Fruit fly (Drosophila melanogaster) whole organism, embryonic: Measurements from ENCODE around the gene Tcs6.

Source experiments
- CG10267 ChIP-seq: fragments of 200-800 bp; sonication (Bioruptor generic); optimal IDR thresholded peaks from 2 replicates; lab custom pipeline; 2018; ENCODE audit warnings: missing biosample characterization, mild to moderate bottlenecking, missing genetic modification characterization, moderate library complexity
- CG11085 ChIP-seq: fragments of 200-800 bp; sonication (Bioruptor generic); IDR thresholded peaks from 2 replicates; pipeline ENCODE4 v1.3.6; 2022; ENCODE audit warnings: missing biosample characterization, missing genetic modification characterization
- CG13894 ChIP-seq: fragments of 200-800 bp; sonication (Bioruptor generic); optimal IDR thresholded peaks from 3 replicates; lab custom pipeline; 2018; ENCODE audit warnings: missing biosample characterization, mild to moderate bottlenecking, missing genetic modification characterization, moderate library complexity
- CG14014 ChIP-seq: fragments of 200-800 bp; sonication (Bioruptor generic); IDR thresholded peaks from 2 replicates; pipeline ENCODE4 v1.3.6; 2022; ENCODE audit warnings: missing biosample characterization, missing genetic modification characterization
- CG15479 ChIP-seq: fragments of 200-800 bp; sonication (Bioruptor generic); optimal IDR thresholded peaks from 3 replicates; lab custom pipeline; 2019; ENCODE audit warnings: missing biosample characterization, mild to moderate bottlenecking, missing genetic modification characterization, moderate library complexity
- CG2712 ChIP-seq: fragments of 200-800 bp; optimal IDR thresholded peaks from 3 replicates; lab custom pipeline; 2019; ENCODE audit warnings: missing biosample characterization, mild to moderate bottlenecking, missing genetic modification characterization, moderate library complexity
- CG2889 ChIP-seq: fragments of 200-800 bp; sonication (Bioruptor generic); IDR thresholded peaks from 3 replicates; pipeline ENCODE4 v1.3.6; 2022; ENCODE audit warnings: missing biosample characterization, missing genetic modification characterization
- CG3163 ChIP-seq: fragments of 200-800 bp; sonication (Bioruptor generic); optimal IDR thresholded peaks from 3 replicates; lab custom pipeline; 2016; ENCODE audit warnings: missing biosample characterization, missing genetic modification characterization
- CG33213 ChIP-seq: fragments of 200-800 bp; sonication (Bioruptor generic); optimal IDR thresholded peaks from 3 replicates; lab custom pipeline; 2016; ENCODE audit warnings: missing biosample characterization, missing genetic modification characterization
- CG3847 ChIP-seq: fragments of 200-800 bp; sonication (Bioruptor generic); IDR thresholded peaks from 2 replicates; pipeline ENCODE4 v1.3.6; 2022; ENCODE audit warnings: missing biosample characterization, missing genetic modification characterization
- CG42726 ChIP-seq: fragments of 200-800 bp; sonication (Bioruptor generic); IDR thresholded peaks from 2 replicates; pipeline ENCODE4 v1.3.6; 2022; ENCODE audit warnings: missing biosample characterization, missing genetic modification characterization; ENCODE audit not compliant: partially characterized antibody
- CG4707 ChIP-seq: fragments of 200-800 bp; sonication (Bioruptor generic); optimal IDR thresholded peaks from 2 replicates; lab custom pipeline; 2018; ENCODE audit warnings: missing biosample characterization, mild to moderate bottlenecking, missing genetic modification characterization, moderate library complexity
- CG6683 ChIP-seq: fragments of 200-800 bp; sonication (Bioruptor generic); optimal IDR thresholded peaks from 2 replicates; lab custom pipeline; 2017; ENCODE audit warnings: missing biosample characterization, mild to moderate bottlenecking, missing genetic modification characterization, missing genetic modification reagents
- CG7839 ChIP-seq: fragments of 200-800 bp; sonication (Bioruptor generic); optimal IDR thresholded peaks from 3 replicates; lab custom pipeline; 2018; ENCODE audit warnings: missing biosample characterization, mild to moderate bottlenecking, missing genetic modification characterization, moderate library complexity
- CG8924 ChIP-seq: fragments of 200-800 bp; optimal IDR thresholded peaks from 3 replicates; lab custom pipeline; 2019; ENCODE audit warnings: missing biosample characterization, mild to moderate bottlenecking, missing genetic modification characterization, moderate library complexity
- Deaf1 ChIP-seq: fragments of 200-800 bp; optimal IDR thresholded peaks from 3 replicates; lab custom pipeline; 2019; ENCODE audit warnings: missing biosample characterization, mild to moderate bottlenecking, missing genetic modification characterization, moderate library complexity
- Fer2 ChIP-seq: fragments of 200-800 bp; sonication (Bioruptor generic); optimal IDR thresholded peaks from 2 replicates; lab custom pipeline; 2018; ENCODE audit warnings: missing biosample characterization, mild to moderate bottlenecking, missing genetic modification characterization, moderate library complexity
- GATAe ChIP-seq: fragments of 200-800 bp; sonication (Bioruptor generic); conservative IDR thresholded peaks from 2 replicates; pipeline ENCODE4 v1.3.6; 2022; ENCODE audit warnings: missing biosample characterization, missing genetic modification characterization
- Gsc ChIP-seq: fragments of 200-800 bp; sonication (Bioruptor generic); IDR thresholded peaks from 2 replicates; pipeline ENCODE4 v1.3.6; 2022; ENCODE audit warnings: missing biosample characterization, missing genetic modification characterization
- NK7.1 ChIP-seq: fragments of 200-800 bp; sonication (Bioruptor generic); optimal IDR thresholded peaks from 3 replicates; lab custom pipeline; 2016; ENCODE audit warnings: missing biosample characterization, missing genetic modification characterization
- Opbp ChIP-seq: fragments of 200-800 bp; sonication (Bioruptor generic); IDR thresholded peaks from 3 replicates; pipeline ENCODE4 v1.3.6; 2022; ENCODE audit warnings: missing biosample characterization, missing genetic modification characterization; ENCODE audit not compliant: partially characterized antibody
- Rfx ChIP-seq: fragments of 200-800 bp; sonication (Bioruptor generic); IDR thresholded peaks from 2 replicates; pipeline ENCODE4 v1.3.6; 2022; ENCODE audit warnings: missing biosample characterization, missing genetic modification characterization
- Scr ChIP-seq: fragments of 200-800 bp; sonication (Bioruptor generic); IDR thresholded peaks from 2 replicates; pipeline ENCODE4 v1.3.6; 2022; ENCODE audit warnings: missing biosample characterization, missing genetic modification characterization; ENCODE audit not compliant: partially characterized antibody
- Side ChIP-seq: fragments of 200-800 bp; sonication (Bioruptor generic); optimal IDR thresholded peaks from 2 replicates; lab custom pipeline; 2016; ENCODE audit warnings: missing biosample characterization, missing genetic modification characterization
- Sry-δ ChIP-seq: fragments of 200-800 bp; sonication (Bioruptor generic); optimal IDR thresholded peaks from 2 replicates; lab custom pipeline; 2016; ENCODE audit warnings: missing biosample characterization, missing genetic modification characterization
- Ssrp ChIP-seq: fragments of 200-800 bp; sonication (Bioruptor generic); optimal IDR thresholded peaks from 2 replicates; lab custom pipeline; 2018; ENCODE audit warnings: missing biosample characterization, mild to moderate bottlenecking, missing genetic modification characterization, moderate library complexity
- aop ChIP-seq: fragments of 200-800 bp; sonication (Bioruptor generic); IDR thresholded peaks from 2 replicates; pipeline ENCODE4 v1.3.6; 2022; ENCODE audit warnings: missing biosample characterization, missing genetic modification characterization
- bsh ChIP-seq, 2 experiments: fragments of 200-800 bp; sonication (Bioruptor generic); optimal IDR thresholded peaks; 2 replicates each; lab custom pipeline; 2017 to 2018; ENCODE audit warnings: mild to moderate bottlenecking in 2 of 2, missing biosample characterization in 2 of 2, missing genetic modification characterization in 2 of 2, moderate library complexity in 1 of 2
- dysf ChIP-seq: fragments of 200-800 bp; sonication (Bioruptor generic); IDR thresholded peaks from 3 replicates; pipeline ENCODE4 v1.3.6; 2022; ENCODE audit warnings: missing biosample characterization, missing genetic modification characterization
- fu2 ChIP-seq: fragments of 200-800 bp; sonication (Bioruptor generic); optimal IDR thresholded peaks from 2 replicates; lab custom pipeline; 2016; ENCODE audit warnings: missing biosample characterization, missing genetic modification characterization
- gfzf ChIP-seq: fragments of 200-800 bp; sonication (Bioruptor generic); optimal IDR thresholded peaks from 2 replicates; lab custom pipeline; 2016; ENCODE audit warnings: missing biosample characterization, mild to moderate bottlenecking, missing genetic modification characterization, moderate library complexity
- hb ChIP-seq: fragments of 200-800 bp; sonication (Bioruptor generic); IDR thresholded peaks from 3 replicates; pipeline ENCODE4 v1.3.6; 2022; ENCODE audit warnings: missing biosample characterization, missing genetic modification characterization; ENCODE audit not compliant: partially characterized antibody
- her ChIP-seq: fragments of 200-800 bp; sonication (Bioruptor generic); optimal IDR thresholded peaks from 2 replicates; lab custom pipeline; 2016; ENCODE audit warnings: missing biosample characterization, missing genetic modification characterization
- inv ChIP-seq: fragments of 200-800 bp; sonication (Bioruptor generic); IDR thresholded peaks from 2 replicates; pipeline ENCODE4 v1.3.6; 2022; ENCODE audit warnings: missing biosample characterization, missing genetic modification characterization; ENCODE audit not compliant: partially characterized antibody
- jing ChIP-seq: fragments of 200-800 bp; sonication (Bioruptor generic); optimal IDR thresholded peaks from 2 replicates; lab custom pipeline; 2018; ENCODE audit warnings: missing biosample characterization, mild to moderate bottlenecking, missing genetic modification characterization
- kni ChIP-seq: fragments of 200-800 bp; sonication (Bioruptor generic); optimal IDR thresholded peaks from 3 replicates; lab custom pipeline; 2017; ENCODE audit warnings: mild to moderate bottlenecking, missing biosample characterization, missing genetic modification reagents, missing genetic modification characterization
- mam ChIP-seq: fragments of 200-800 bp; sonication (Bioruptor generic); optimal IDR thresholded peaks from 3 replicates; lab custom pipeline; 2016; ENCODE audit warnings: missing biosample characterization, missing genetic modification characterization
- mld ChIP-seq: fragments of 200-800 bp; sonication (Bioruptor generic); IDR thresholded peaks from 3 replicates; pipeline ENCODE4 v1.3.6; 2022; ENCODE audit warnings: missing biosample characterization, missing genetic modification characterization; ENCODE audit not compliant: partially characterized antibody
- nmo ChIP-seq: fragments of 200-800 bp; sonication (Bioruptor generic); optimal IDR thresholded peaks from 2 replicates; lab custom pipeline; 2018; ENCODE audit warnings: missing biosample characterization, mild to moderate bottlenecking, missing genetic modification characterization, moderate library complexity
- repo ChIP-seq: fragments of 200-800 bp; sonication (Bioruptor generic); optimal IDR thresholded peaks from 2 replicates; lab custom pipeline; 2016; ENCODE audit warnings: missing biosample characterization, missing genetic modification characterization
- run ChIP-seq: fragments of 200-800 bp; sonication (Bioruptor generic); optimal IDR thresholded peaks from 3 replicates; lab custom pipeline; 2018; ENCODE audit warnings: missing biosample characterization, mild to moderate bottlenecking, missing genetic modification characterization
- sisA ChIP-seq: fragments of 200-800 bp; sonication (Bioruptor generic); IDR thresholded peaks from 2 replicates; pipeline ENCODE4 v1.3.6; 2022; ENCODE audit warnings: missing biosample characterization, missing genetic modification characterization
- so ChIP-seq: fragments of 200-800 bp; sonication (Bioruptor generic); IDR thresholded peaks from 3 replicates; pipeline ENCODE4 v1.3.6; 2022; ENCODE audit warnings: missing biosample characterization, missing genetic modification characterization
- sqz ChIP-seq: fragments of 200-800 bp; sonication (Bioruptor generic); optimal IDR thresholded peaks from 3 replicates; lab custom pipeline; 2018; ENCODE audit warnings: missing biosample characterization, mild to moderate bottlenecking, missing genetic modification characterization
- sug ChIP-seq: fragments of 200-800 bp; optimal IDR thresholded peaks from 2 replicates; lab custom pipeline; 2019; ENCODE audit warnings: missing biosample characterization, mild to moderate bottlenecking, missing genetic modification characterization, moderate library complexity
- tin ChIP-seq: fragments of 200-800 bp; sonication (Bioruptor generic); optimal IDR thresholded peaks from 3 replicates; lab custom pipeline; 2016; ENCODE audit warnings: missing biosample characterization, missing genetic modification characterization
- trem ChIP-seq: fragments of 200-800 bp; optimal IDR thresholded peaks from 3 replicates; lab custom pipeline; 2019; ENCODE audit warnings: missing biosample characterization, mild to moderate bottlenecking, missing genetic modification characterization, moderate library complexity
- usp ChIP-seq: fragments of >200 bp; optimal IDR thresholded peaks from 2 replicates; lab custom pipeline; 2017; ENCODE audit warnings: missing biosample characterization, missing genetic modification characterization

The Tcs6 gene

dm6 chr3R:26055214-26055632 lies 2.8 kb downstream of the Tcs6 start, which contains the start of gene Cmpk (continued):
- peak; percentile 77 for TF ChIP-seq Rfx (GFP tag; lab: Robert Waterston, UW)
- 0 out of 2 replicates have a peak, but pooled peaks have one; percentile 58 for TF ChIP-seq CG11085 (GFP tag; lab: Robert Waterston, UW)
- TF ChIP-seq usp (GFP tag; lab: Kevin White, UChicago) = no peak
- no peak for TF ChIP-seq hb (GFP tag; lab: Robert Waterston, UW)
- peak; percentile 11 for TF ChIP-seq CG33213 (GFP tag; lab: Kevin White, UChicago)
- peak; percentile 73 for TF ChIP-seq CG2712
- 0 out of 2 replicates have a peak, but pooled peaks have one; percentile 52 for TF ChIP-seq CG3847 (GFP tag; lab: Robert Waterston, UW)
- TF ChIP-seq tin = peak; percentile 53
- peak; percentile 54 for TF ChIP-seq NK7.1
- peak; percentile 58; the same call in 1 of the 2 replicates for TF ChIP-seq CG42726
- peak; percentile 83 for TF ChIP-seq kni
- TF ChIP-seq sqz (GFP tag; lab: Kevin White, UChicago) = no peak
- peak; percentile 44; the same call in 1 of the 2 replicates for TF ChIP-seq Scr
- no peak for TF ChIP-seq mld
- TF ChIP-seq nmo = peak; percentile 43
- TF ChIP-seq CG10267 = peak; percentile 94
- TF ChIP-seq CG7839 (tag; lab: Kevin White, UChicago) = peak; percentile 55
- TF ChIP-seq fu2 (GFP tag; lab: Kevin White, UChicago) = no peak
- peak; percentile 55 for TF ChIP-seq Side (GFP tag; lab: Kevin White, UChicago)
- no peak for TF ChIP-seq inv (GFP tag; lab: Robert Waterston, UW)
- TF ChIP-seq CG2889 (GFP tag; lab: Robert Waterston, UW) = no peak
- no peak for TF ChIP-seq CG3163 (GFP tag; lab: Kevin White, UChicago)
- TF ChIP-seq GATAe (GFP tag; lab: Robert Waterston, UW) = no peak
- no peak; the same call in 1 of the 2 replicates for TF ChIP-seq CG14014 (GFP tag; lab: Robert Waterston, UW)
- TF ChIP-seq gfzf (GFP tag; lab: Kevin White, UChicago) = peak; percentile 2
- TF ChIP-seq sisA (GFP tag; lab: Robert Waterston, UW) = 0 out of 2 replicates have a peak, but pooled peaks have one; percentile 4
- peak; percentile 45 for TF ChIP-seq Fer2 (tag; lab: Kevin White, UChicago)
- no peak for TF ChIP-seq CG13894 (tag; lab: Kevin White, UChicago)
- TF ChIP-seq Deaf1 = no peak
- TF ChIP-seq mam (GFP tag; lab: Kevin White, UChicago) = peak; percentile 35
- peak; percentile 85; the same call in 1 of the 2 replicates for TF ChIP-seq aop (GFP tag; lab: Robert Waterston, UW)
- TF ChIP-seq so (GFP tag; lab: Robert Waterston, UW) = peak; percentile 80; the same call in 2 of the 3 replicates
- TF ChIP-seq jing (GFP tag; lab: Kevin White, UChicago) = no peak
- TF ChIP-seq CG15479 (GFP tag; lab: Kevin White, UChicago) = peak; percentile 36
- peak; percentile 42 for TF ChIP-seq her (GFP tag; lab: Kevin White, UChicago)
- TF ChIP-seq Gsc (GFP tag; lab: Robert Waterston, UW) = no peak
- TF ChIP-seq run (tag; lab: Kevin White, UChicago) = no peak
- TF ChIP-seq Sry-δ (GFP tag; lab: Kevin White, UChicago) = no peak
- TF ChIP-seq dysf (GFP tag; lab: Robert Waterston, UW) = peak; percentile 82
- peak; percentile 69 for TF ChIP-seq sug
- peak; percentile 68 for TF ChIP-seq CG6683 (GFP tag; lab: Kevin White, UChicago)
- 0 out of 3 replicates have a peak, but pooled peaks have one; percentile 33 for TF ChIP-seq Opbp (GFP tag; lab: Robert Waterston, UW)
- TF ChIP-seq CG8924 (tag; lab: Kevin White, UChicago) = peak; percentile 43
- TF ChIP-seq bsh (GFP tag; optimal IDR thresholded peaks at IDR 0.05; lab: Kevin White, UChicago) = peak in 1 of 2 experiments; percentile 60
- peak; percentile 79 for TF ChIP-seq CG4707
- peak; percentile 57 for TF ChIP-seq trem
- peak; percentile 2 for TF ChIP-seq Ssrp (tag; lab: Kevin White, UChicago)
- TF ChIP-seq repo = no peak
- TF ChIP-seq, all 482 proteins: peak for 321
